Worm (Caenorhabditis elegans) whole organism, L2 larva: ENCODE results near the gene ubq-2.

ENCODE experiments used
- C34F6.9 ChIP-seq: fragments of 150-350 bp; optimal IDR thresholded peaks from 2 replicates; lab custom pipeline; 2014; ENCODE audit warnings: missing biosample characterization, missing genetic modification characterization
- F13H6.1 ChIP-seq: sonication (generic microtip); optimal IDR thresholded peaks from 2 replicates; lab custom pipeline; 2016; ENCODE audit warnings: missing genetic modification characterization, missing compliant biosample characterization
- R02D3.7 ChIP-seq: fragments of 150-350 bp; optimal IDR thresholded peaks from 2 replicates; lab custom pipeline; 2014; ENCODE audit warnings: missing biosample characterization, missing genetic modification characterization
- ZK546.5 ChIP-seq: sonication (generic microtip); optimal IDR thresholded peaks from 2 replicates; lab custom pipeline; 2017; ENCODE audit warnings: missing biosample characterization, missing genetic modification characterization
- alr-1 ChIP-seq: fragments of 150-350 bp; optimal IDR thresholded peaks from 2 replicates; lab custom pipeline; 2014; ENCODE audit warnings: missing biosample characterization, missing genetic modification characterization
- ama-1 ChIP-seq: fragments of 150-350 bp; optimal IDR thresholded peaks from 2 replicates; lab custom pipeline; 2018; ENCODE audit warnings: inconsistent platforms
- blmp-1 ChIP-seq: sonication (generic microtip); optimal IDR thresholded peaks from 2 replicates; lab custom pipeline; 2017; ENCODE audit warnings: missing genetic modification characterization, mild to moderate bottlenecking, missing compliant biosample characterization, antibody characterized with exemption, moderate library complexity; ENCODE audit not compliant: insufficient read depth
- ceh-16 ChIP-seq: fragments of 150-350 bp; optimal IDR thresholded peaks from 2 replicates; lab custom pipeline; 2014; ENCODE audit warnings: missing biosample characterization, missing genetic modification characterization
- crh-2 ChIP-seq: sonication (generic microtip); optimal IDR thresholded peaks from 2 replicates; lab custom pipeline; 2017; ENCODE audit warnings: missing biosample characterization, missing genetic modification characterization
- dmd-4 ChIP-seq: sonication (generic microtip); optimal IDR thresholded peaks from 2 replicates; lab custom pipeline; 2017; ENCODE audit warnings: missing biosample characterization, missing genetic modification characterization
- egl-27 ChIP-seq: sonication (generic microtip); optimal IDR thresholded peaks from 3 replicates; lab custom pipeline; 2017; ENCODE audit warnings: missing biosample characterization, missing genetic modification reagents, missing genetic modification characterization
- fos-1 ChIP-seq: fragments of 150-350 bp; optimal IDR thresholded peaks from 2 replicates; lab custom pipeline; 2014; ENCODE audit warnings: missing biosample characterization, missing genetic modification characterization
- gmeb-1 ChIP-seq: fragments of 150-350 bp; optimal IDR thresholded peaks from 2 replicates; lab custom pipeline; 2014; ENCODE audit warnings: missing biosample characterization, missing genetic modification characterization
- lin-11 ChIP-seq: fragments of 150-350 bp; sonication (generic microtip); optimal IDR thresholded peaks from 2 replicates; lab custom pipeline; 2014; ENCODE audit warnings: missing biosample characterization, missing genetic modification characterization, inconsistent platforms, mixed read lengths
- lin-13 ChIP-seq: fragments of 150-350 bp; optimal IDR thresholded peaks from 2 replicates; lab custom pipeline; 2014; ENCODE audit warnings: missing biosample characterization, missing genetic modification reagents, missing genetic modification characterization
- lsy-2 ChIP-seq, 2 experiments: fragments of 150-350 bp in 1 of 2; sonication (generic microtip) in 1 of 2; optimal IDR thresholded peaks; 2 replicates each; lab custom pipeline; 2014 to 2017; ENCODE audit warnings: missing biosample characterization in 2 of 2, missing genetic modification characterization in 2 of 2
- mab-5 ChIP-seq: fragments of 150-350 bp; optimal IDR thresholded peaks from 2 replicates; lab custom pipeline; 2014; ENCODE audit warnings: missing biosample characterization, missing genetic modification characterization
- mbf-1 ChIP-seq: sonication (generic microtip); optimal IDR thresholded peaks from 2 replicates; lab custom pipeline; 2017; ENCODE audit warnings: missing biosample characterization, missing genetic modification characterization
- mdl-1 ChIP-seq, 2 experiments: fragments of 150-350 bp in 1 of 2; sonication (generic microtip) in 1 of 2; optimal IDR thresholded peaks; 2 replicates each; lab custom pipeline; 2017; ENCODE audit warnings: missing biosample characterization in 2 of 2, missing genetic modification characterization in 2 of 2
- nhr-10 ChIP-seq: sonication (generic microtip); optimal IDR thresholded peaks from 2 replicates; lab custom pipeline; 2017; ENCODE audit warnings: missing biosample characterization, missing genetic modification characterization
- nhr-12 ChIP-seq: fragments of 150-350 bp; optimal IDR thresholded peaks from 2 replicates; lab custom pipeline; 2014; ENCODE audit warnings: missing biosample characterization, missing genetic modification characterization
- nhr-129 ChIP-seq: fragments of 150-350 bp; optimal IDR thresholded peaks from 2 replicates; lab custom pipeline; 2014; ENCODE audit warnings: missing biosample characterization, missing genetic modification characterization
- nhr-21 ChIP-seq: fragments of 150-350 bp; optimal IDR thresholded peaks from 2 replicates; lab custom pipeline; 2014; ENCODE audit warnings: missing biosample characterization, missing genetic modification characterization
- nhr-23 ChIP-seq: fragments of 150-350 bp; optimal IDR thresholded peaks from 2 replicates; lab custom pipeline; 2014; ENCODE audit warnings: missing biosample characterization, missing genetic modification reagents, missing genetic modification characterization
- nhr-237 ChIP-seq: fragments of 150-350 bp; optimal IDR thresholded peaks from 2 replicates; lab custom pipeline; 2014; ENCODE audit warnings: missing biosample characterization, missing genetic modification characterization
- nhr-25 ChIP-seq: fragments of 150-350 bp; sonication (generic microtip); optimal IDR thresholded peaks from 3 replicates; lab custom pipeline; 2014; ENCODE audit warnings: missing biosample characterization, missing genetic modification characterization
- peb-1 ChIP-seq: fragments of 150-350 bp; optimal IDR thresholded peaks from 2 replicates; lab custom pipeline; 2014; ENCODE audit warnings: missing biosample characterization, missing genetic modification characterization
- sem-4 ChIP-seq: fragments of 150-350 bp; optimal IDR thresholded peaks from 2 replicates; lab custom pipeline; 2014; ENCODE audit warnings: missing biosample characterization, missing genetic modification reagents, missing genetic modification characterization
- sma-3 ChIP-seq: sonication (generic microtip); optimal IDR thresholded peaks from 2 replicates; lab custom pipeline; 2016; ENCODE audit warnings: missing genetic modification reagents, missing genetic modification characterization, missing compliant biosample characterization
- unc-55 ChIP-seq: fragments of 150-350 bp; sonication (generic microtip); optimal IDR thresholded peaks from 3 replicates; lab custom pipeline; 2014; ENCODE audit warnings: missing biosample characterization, missing genetic modification reagents, missing genetic modification characterization
- unc-62 ChIP-seq: fragments of 150-350 bp; optimal IDR thresholded peaks from 2 replicates; lab custom pipeline; 2014; ENCODE audit warnings: missing biosample characterization, missing genetic modification reagents, missing genetic modification characterization
- zag-1 ChIP-seq: fragments of 150-350 bp; optimal IDR thresholded peaks from 2 replicates; lab custom pipeline; 2014; ENCODE audit warnings: missing biosample characterization, missing genetic modification characterization
- ztf-1 ChIP-seq: fragments of 200-800 bp; sonication (Bioruptor generic); conservative IDR thresholded peaks from 2 replicates; pipeline ENCODE4 v1.3.6; 2022; ENCODE audit warnings: missing genetic modification characterization, missing compliant biosample characterization
- ztf-11 ChIP-seq: sonication (generic microtip); optimal IDR thresholded peaks from 2 replicates; lab custom pipeline; 2017; ENCODE audit warnings: missing biosample characterization, missing genetic modification characterization
- ztf-4 ChIP-seq: fragments of 150-350 bp; optimal IDR thresholded peaks from 2 replicates; lab custom pipeline; 2014; ENCODE audit warnings: missing biosample characterization, missing genetic modification characterization

Gene ubq-2

ce11 chrIII:12931786-12932427 is 46.4 kb downstream of the ubq-2 start, which contains the start of gene rbm-7:
Gene rbm-7, minus strand, starts transcription at chrIII:12931867.
- peak; percentile 84 for TF ChIP-seq C34F6.9 (tag; lab: Kevin White, UChicago)
- peak; percentile 78 for TF ChIP-seq unc-55
- peak; percentile 63 for TF ChIP-seq nhr-129
- peak; percentile 70 for TF ChIP-seq crh-2 (tag; lab: Kevin White, UChicago)
- TF ChIP-seq ceh-16 (tag; lab: Kevin White, UChicago), result no peak
- peak; percentile 37 for TF ChIP-seq fos-1 (tag; lab: Kevin White, UChicago)
- TF ChIP-seq mdl-1 (tag; optimal IDR thresholded peaks at IDR 0.05; lab: Kevin White, UChicago), result no peak
- peak; percentile 85 to 88 for TF ChIP-seq lsy-2 (tag; optimal IDR thresholded peaks at IDR 0.05; lab: Kevin White, UChicago)
- peak; percentile 40 for TF ChIP-seq egl-27 (tag; lab: Kevin White, UChicago)
- peak; percentile 75 for TF ChIP-seq F13H6.1
- peak; percentile 30 for TF ChIP-seq R02D3.7
- peak; percentile 59 for TF ChIP-seq sem-4 (tag; lab: Kevin White, UChicago)
- peak; percentile 67 for TF ChIP-seq lin-11
- TF ChIP-seq unc-62 (GFP tag; lab: Kevin White, UChicago), result no peak
- peak; percentile 37 for TF ChIP-seq ama-1 (lab: Kevin White, UChicago)
- peak; percentile 37 for TF ChIP-seq nhr-21 (tag; lab: Kevin White, UChicago)
- TF ChIP-seq lin-13 (GFP tag; lab: Kevin White, UChicago), result peak; percentile 58
- TF ChIP-seq nhr-25 (tag; lab: Kevin White, UChicago), result peak; percentile 49
- TF ChIP-seq mbf-1 (tag; lab: Kevin White, UChicago), result no peak
- peak; percentile 81 for TF ChIP-seq gmeb-1 (tag; lab: Kevin White, UChicago)
- TF ChIP-seq sma-3, result peak; percentile 36
- TF ChIP-seq mab-5 (tag; lab: Kevin White, UChicago), result peak; percentile 44
- TF ChIP-seq dmd-4 (tag; lab: Kevin White, UChicago), result no peak
- TF ChIP-seq, all 48 proteins: peak for 18

ce11 chrIII:12931108-12931507 is 47.2 kb downstream of the ubq-2 start:
- no peak for TF ChIP-seq unc-62 (GFP tag; lab: Kevin White, UChicago)
- no peak for TF ChIP-seq mbf-1 (tag; lab: Kevin White, UChicago)
- TF ChIP-seq gmeb-1 (tag; lab: Kevin White, UChicago), result no peak
- no peak for TF ChIP-seq blmp-1 (tag; lab: Kevin White, UChicago)
- TF ChIP-seq ztf-4 (tag; lab: Kevin White, UChicago), result no peak

ce11 chrIII:12929573-12929972 is 48.8 kb downstream of the ubq-2 start, which contains the start of gene Y37D8A.19:
Gene Y37D8A.19, plus strand, starts transcription at chrIII:12929873.
- no peak for TF ChIP-seq dmd-4 (tag; lab: Kevin White, UChicago)
- no peak for TF ChIP-seq nhr-12
- no peak for TF ChIP-seq nhr-129
- no peak for TF ChIP-seq ZK546.5 (tag; lab: Kevin White, UChicago)
- TF ChIP-seq egl-27 (tag; lab: Kevin White, UChicago), result no peak
- TF ChIP-seq C34F6.9 (tag; lab: Kevin White, UChicago), result no peak
- no peak for TF ChIP-seq peb-1 (tag; lab: Kevin White, UChicago)
- TF ChIP-seq ztf-11 (tag; lab: Kevin White, UChicago), result no peak
- no peak for TF ChIP-seq alr-1 (tag; lab: Kevin White, UChicago)
- TF ChIP-seq nhr-23, result no peak
- TF ChIP-seq nhr-237, result no peak
- no peak for TF ChIP-seq zag-1 (tag; lab: Kevin White, UChicago)
- TF ChIP-seq nhr-10 (tag; lab: Kevin White, UChicago), result no peak
- no peak for TF ChIP-seq ztf-1
- no peak for TF ChIP-seq lin-13 (GFP tag; lab: Kevin White, UChicago)
- no peak for TF ChIP-seq R02D3.7
- no peak for TF ChIP-seq nhr-21 (tag; lab: Kevin White, UChicago)
- TF ChIP-seq, all 48 proteins: peak for 0
